Fruit fly (Drosophila melanogaster) whole organism, wandering third instar larva: ENCODE measurements around the gene mus302.

Experiments used
- Hnf4 ChIP-seq: fragments of 200-800 bp; sonication (Bioruptor generic); optimal IDR thresholded peaks from 2 replicates; lab custom pipeline; 2016; ENCODE audit warnings: missing biosample characterization, mild to moderate bottlenecking, missing genetic modification characterization
- N ChIP-seq: fragments of >200 bp; optimal IDR thresholded peaks from 2 replicates; lab custom pipeline; 2018; ENCODE audit warnings: missing biosample characterization, missing external identifiers, missing genetic modification characterization
- psq ChIP-seq: fragments of 200-800 bp; sonication (Bioruptor generic); optimal IDR thresholded peaks from 3 replicates; lab custom pipeline; 2017; ENCODE audit warnings: missing biosample characterization, mild to moderate bottlenecking, missing genetic modification characterization, moderate library complexity
- sv ChIP-seq: fragments of 200-800 bp; sonication (Bioruptor generic); optimal IDR thresholded peaks from 3 replicates; lab custom pipeline; 2016; ENCODE audit warnings: missing biosample characterization, missing genetic modification characterization

DNA sequence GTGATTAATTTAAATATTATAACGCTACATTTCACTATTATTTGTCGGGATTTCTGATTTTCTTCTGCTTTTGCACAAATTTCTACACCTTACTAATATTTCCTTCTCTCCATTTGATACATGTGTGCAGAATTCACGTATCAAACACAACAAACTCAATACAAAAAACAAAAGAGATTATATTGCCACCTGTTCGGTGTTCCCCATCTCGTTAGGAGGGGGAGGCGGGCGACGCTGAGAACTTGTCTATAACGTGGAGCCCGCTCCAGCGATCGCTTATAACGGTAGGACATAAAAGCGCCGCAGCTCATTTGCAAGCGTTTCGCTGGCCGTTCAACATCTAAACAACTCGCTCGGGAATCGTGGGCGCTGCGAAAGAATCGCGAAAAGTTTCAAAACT is 46.3 kb downstream of the mus302 start, which contains the start of gene CG9701:
- TF ChIP-seq sv (GFP tag; lab: Kevin White, UChicago), result no peak
- no peak for TF ChIP-seq Hnf4 (GFP tag; lab: Kevin White, UChicago)
- no peak for TF ChIP-seq psq (GFP tag; lab: Kevin White, UChicago)
- TF ChIP-seq N (GFP tag; lab: Kevin White, UChicago), result no peak
